Worm (Caenorhabditis elegans) whole organism, mixed stage, embryonic: ENCODE results near the gene srt-56.
"Not testable (repeated sequence)": the region's sequence is repeated elsewhere in the genome, so short reads cannot be mapped to it uniquely, and the experiment has no call there.

Experiments used
- M03D4.4 ChIP-seq: sonication (generic microtip); optimal IDR thresholded peaks from 2 replicates; lab custom pipeline; 2017; ENCODE audit warnings: mild to moderate bottlenecking, missing genetic modification characterization, missing compliant biosample characterization
- bed-3 ChIP-seq: fragments of 200-800 bp; sonication (Bioruptor generic); optimal IDR thresholded peaks from 3 replicates; lab custom pipeline; 2018; ENCODE audit warnings: mild to moderate bottlenecking, missing genetic modification characterization, moderate library complexity, missing compliant biosample characterization
- blmp-1 ChIP-seq: fragments of 150-350 bp; optimal IDR thresholded peaks from 2 replicates; lab custom pipeline; 2014; ENCODE audit warnings: missing biosample characterization, missing genetic modification characterization
- ceh-43 ChIP-seq: fragments of 200-800 bp; sonication (Bioruptor generic); optimal IDR thresholded peaks from 2 replicates; lab custom pipeline; 2018; ENCODE audit warnings: mild to moderate bottlenecking, missing genetic modification characterization, moderate library complexity, missing compliant biosample characterization
- ces-1 ChIP-seq: fragments of 150-350 bp; optimal IDR thresholded peaks from 2 replicates; lab custom pipeline; 2014; ENCODE audit warnings: missing biosample characterization, missing genetic modification reagents, missing genetic modification characterization
- cnd-1 ChIP-seq: fragments of 200-800 bp; sonication (Bioruptor generic); optimal IDR thresholded peaks from 2 replicates; lab custom pipeline; 2018; ENCODE audit warnings: mild to moderate bottlenecking, missing genetic modification characterization, missing compliant biosample characterization
- drap-1 ChIP-seq: fragments of 200-800 bp; sonication (Bioruptor generic); optimal IDR thresholded peaks from 3 replicates; lab custom pipeline; 2018; ENCODE audit warnings: mild to moderate bottlenecking, missing genetic modification characterization, missing compliant biosample characterization
- elt-1 ChIP-seq: sonication (generic microtip); optimal IDR thresholded peaks from 2 replicates; lab custom pipeline; 2017; ENCODE audit warnings: missing genetic modification characterization, mild to moderate bottlenecking, missing compliant biosample characterization, antibody characterized with exemption, moderate library complexity, borderline replicate concordance; ENCODE audit not compliant: insufficient read depth
- flh-1 ChIP-seq: fragments of 200-800 bp; sonication (Bioruptor generic); optimal IDR thresholded peaks from 2 replicates; lab custom pipeline; 2018; ENCODE audit warnings: mild to moderate bottlenecking, missing genetic modification characterization, moderate library complexity, missing compliant biosample characterization
- ham-2 ChIP-seq: fragments of 200-800 bp; sonication (Bioruptor generic); optimal IDR thresholded peaks from 2 replicates; lab custom pipeline; 2018; ENCODE audit warnings: mild to moderate bottlenecking, missing genetic modification characterization, missing compliant biosample characterization
- hlh-1 ChIP-seq: fragments of 150-350 bp; optimal IDR thresholded peaks from 2 replicates; lab custom pipeline; 2014; ENCODE audit warnings: missing biosample characterization, missing genetic modification reagents, missing genetic modification characterization
- lin-32 ChIP-seq: fragments of 200-800 bp; sonication (Bioruptor generic); optimal IDR thresholded peaks from 2 replicates; lab custom pipeline; 2018; ENCODE audit warnings: mild to moderate bottlenecking, missing genetic modification characterization, missing compliant biosample characterization
- lsy-2 ChIP-seq: fragments of 150-350 bp; optimal IDR thresholded peaks from 2 replicates; lab custom pipeline; 2014; ENCODE audit warnings: missing biosample characterization, missing genetic modification characterization
- mab-5 ChIP-seq: fragments of 150-350 bp; optimal IDR thresholded peaks from 2 replicates; lab custom pipeline; 2014; ENCODE audit warnings: missing biosample characterization, missing genetic modification characterization
- mep-1 ChIP-seq: fragments of 150-350 bp; optimal IDR thresholded peaks from 2 replicates; lab custom pipeline; 2017; ENCODE audit warnings: missing biosample characterization, missing genetic modification reagents, missing genetic modification characterization, inconsistent platforms
- mls-2 ChIP-seq: sonication (generic microtip); optimal IDR thresholded peaks from 2 replicates; lab custom pipeline; 2016; ENCODE audit warnings: mild to moderate bottlenecking, missing genetic modification characterization, moderate library complexity, missing compliant biosample characterization
- nhr-12 ChIP-seq: fragments of 150-350 bp; optimal IDR thresholded peaks from 2 replicates; lab custom pipeline; 2014; ENCODE audit warnings: missing biosample characterization, missing genetic modification characterization
- nhr-237 ChIP-seq: fragments of 150-350 bp; optimal IDR thresholded peaks from 2 replicates; lab custom pipeline; 2014; ENCODE audit warnings: missing biosample characterization, missing genetic modification characterization
- nhr-28 ChIP-seq: fragments of 150-350 bp; optimal IDR thresholded peaks from 2 replicates; lab custom pipeline; 2014; ENCODE audit warnings: missing biosample characterization, missing genetic modification characterization
- nhr-76 ChIP-seq: sonication (generic microtip); optimal IDR thresholded peaks from 2 replicates; lab custom pipeline; 2017; ENCODE audit warnings: missing biosample characterization, missing genetic modification characterization
- pha-4 ChIP-seq: fragments of 150-350 bp; optimal IDR thresholded peaks from 2 replicates; lab custom pipeline; 2018; ENCODE audit warnings: missing biosample characterization, missing genetic modification reagents, missing genetic modification characterization
- sem-2 ChIP-seq: fragments of 200-800 bp; sonication (Bioruptor generic); optimal IDR thresholded peaks from 2 replicates; lab custom pipeline; 2018; ENCODE audit warnings: mild to moderate bottlenecking, missing genetic modification characterization, missing compliant biosample characterization
- snpc-4 ChIP-seq: fragments of 150-350 bp; optimal IDR thresholded peaks from 2 replicates; lab custom pipeline; 2014; ENCODE audit warnings: missing biosample characterization, missing genetic modification characterization
- unc-120 ChIP-seq: sonication (generic microtip); optimal IDR thresholded peaks from 2 replicates; lab custom pipeline; 2017; ENCODE audit warnings: missing genetic modification characterization, missing compliant biosample characterization; ENCODE audit not compliant: poor library complexity, severe bottlenecking
- unc-39 ChIP-seq: fragments of 150-350 bp; optimal IDR thresholded peaks from 2 replicates; lab custom pipeline; 2014; ENCODE audit warnings: missing biosample characterization, missing genetic modification characterization
- unc-62 ChIP-seq: fragments of 150-350 bp; optimal IDR thresholded peaks from 2 replicates; lab custom pipeline; 2014; ENCODE audit warnings: missing biosample characterization, missing genetic modification reagents, missing genetic modification characterization
- zip-8 ChIP-seq: fragments of 150-350 bp; optimal IDR thresholded peaks from 2 replicates; lab custom pipeline; 2014; ENCODE audit warnings: missing biosample characterization, missing genetic modification characterization

The srt-56 gene

ce11 chrV:3107450-3107849 lies 14.2 kb downstream of the srt-56 start, which contains the start of gene str-68:
Gene str-68 (minus strand): TSS chrV:3107550.
- TF ChIP-seq mab-5 (tag; lab: Kevin White, UChicago), result no peak
- TF ChIP-seq nhr-12, result no peak
- no peak for TF ChIP-seq unc-39 (tag; lab: Kevin White, UChicago)
- TF ChIP-seq ces-1 (GFP tag; lab: Kevin White, UChicago), result no peak
- no peak for TF ChIP-seq bed-3 (GFP tag; lab: Kevin White, UChicago)
- TF ChIP-seq sem-2 (GFP tag; lab: Kevin White, UChicago), result no peak
- TF ChIP-seq nhr-28 (tag; lab: Kevin White, UChicago), result no peak
- no peak for TF ChIP-seq lsy-2
- TF ChIP-seq mls-2 (tag; lab: Kevin White, UChicago), result no peak
- no peak for TF ChIP-seq nhr-237 (tag; lab: Kevin White, UChicago)
- no peak for TF ChIP-seq cnd-1
- TF ChIP-seq lin-32 (GFP tag; lab: Kevin White, UChicago), result no peak
- no peak for TF ChIP-seq blmp-1
- TF ChIP-seq elt-1 (tag; lab: Kevin White, UChicago), result no peak

ce11 chrV:3106785-3107184 lies 14.9 kb downstream of the srt-56 start:
- no peak for TF ChIP-seq mab-5 (tag; lab: Kevin White, UChicago)
- TF ChIP-seq sem-2 (GFP tag; lab: Kevin White, UChicago), result no peak
- TF ChIP-seq lsy-2, result no peak
- no peak for TF ChIP-seq nhr-12
- TF ChIP-seq hlh-1 (tag; lab: Kevin White, UChicago), result no peak
- TF ChIP-seq flh-1 (GFP tag; lab: Kevin White, UChicago), result no peak
- TF ChIP-seq snpc-4 (tag; lab: Kevin White, UChicago), result no peak
- TF ChIP-seq pha-4 (tag; lab: Kevin White, UChicago), result no peak
- no peak for TF ChIP-seq ham-2 (GFP tag; lab: Kevin White, UChicago)

ce11 chrV:3105810-3106209 lies 15.8 kb downstream of the srt-56 start, which contains the start of gene str-69:
Gene str-69 (minus strand): TSS chrV:3105910.
- no peak for TF ChIP-seq unc-39 (tag; lab: Kevin White, UChicago)
- no peak for TF ChIP-seq nhr-12
- no peak for TF ChIP-seq sem-2 (GFP tag; lab: Kevin White, UChicago)
- no peak for TF ChIP-seq snpc-4 (tag; lab: Kevin White, UChicago)
- no peak for TF ChIP-seq ces-1 (GFP tag; lab: Kevin White, UChicago)
- no peak for TF ChIP-seq M03D4.4 (tag; lab: Kevin White, UChicago)
- TF ChIP-seq cnd-1, result no peak
- no peak for TF ChIP-seq unc-120 (tag; lab: Kevin White, UChicago)
- no peak for TF ChIP-seq zip-8
- TF ChIP-seq ceh-43 (GFP tag; lab: Kevin White, UChicago), result no peak
- TF ChIP-seq nhr-76 (tag; lab: Kevin White, UChicago), result no peak
- TF ChIP-seq nhr-237 (tag; lab: Kevin White, UChicago), result no peak
- no peak for TF ChIP-seq drap-1 (GFP tag; lab: Kevin White, UChicago)
- TF ChIP-seq flh-1 (GFP tag; lab: Kevin White, UChicago), result no peak
- TF ChIP-seq mep-1 (tag; lab: Kevin White, UChicago), result no peak
- TF ChIP-seq nhr-28 (tag; lab: Kevin White, UChicago), result no peak
- no peak for TF ChIP-seq unc-62 (GFP tag; lab: Kevin White, UChicago)
- TF ChIP-seq hlh-1 (tag; lab: Kevin White, UChicago), result no peak

- TF ChIP-seq pha-4 (tag; lab: Kevin White, UChicago), result no peak
- TF ChIP-seq sem-2 (GFP tag; lab: Kevin White, UChicago), result no peak
- TF ChIP-seq zip-8, result no peak
- TF ChIP-seq lsy-2, result no peak
- TF ChIP-seq ces-1 (GFP tag; lab: Kevin White, UChicago), result no peak
- no peak for TF ChIP-seq snpc-4 (tag; lab: Kevin White, UChicago)
- TF ChIP-seq unc-120 (tag; lab: Kevin White, UChicago), result no peak
- no peak for TF ChIP-seq flh-1 (GFP tag; lab: Kevin White, UChicago)
- no peak for TF ChIP-seq nhr-76 (tag; lab: Kevin White, UChicago)
Observed at ce11 chrV:3104134-3104533, 17.5 kb downstream of the srt-56 start, which contains the start of gene str-66. Gene str-66 (minus strand): TSS chrV:3104234.

ce11 chrV:3102049-3102448 lies 19.6 kb downstream of the srt-56 start, which contains the start of gene Y73C8C.4:
Gene Y73C8C.4 (minus strand): TSS chrV:3102149.
- TF ChIP-seq mep-1 (tag; lab: Kevin White, UChicago); lin-32 (GFP tag; lab: Kevin White, UChicago); zip-8: not testable (repeated sequence)
